Fruit fly (Drosophila melanogaster) whole organism, embryonic: ENCODE data around the gene CG13032.

Source experiments
- Antp ChIP-seq: fragments of 200-800 bp; sonication (Bioruptor generic); optimal IDR thresholded peaks from 3 replicates; lab custom pipeline; 2016; ENCODE audit warnings: missing biosample characterization, missing genetic modification characterization
- Atf-2 ChIP-seq: fragments of 200-800 bp; sonication (Bioruptor generic); optimal IDR thresholded peaks from 2 replicates; lab custom pipeline; 2016; ENCODE audit warnings: missing biosample characterization, missing genetic modification characterization
- CG11560 ChIP-seq: fragments of 200-800 bp; sonication (Bioruptor generic); IDR thresholded peaks from 3 replicates; pipeline ENCODE4 v1.3.6; 2022; ENCODE audit warnings: missing biosample characterization, missing genetic modification characterization
- CG11696 ChIP-seq: fragments of 200-800 bp; sonication (Bioruptor generic); IDR thresholded peaks from 2 replicates; pipeline ENCODE4 v1.3.6; 2022; ENCODE audit warnings: missing biosample characterization, missing genetic modification characterization
- CG12391 ChIP-seq: fragments of 200-800 bp; sonication (Bioruptor generic); optimal IDR thresholded peaks from 3 replicates; lab custom pipeline; 2018; ENCODE audit warnings: missing biosample characterization, mild to moderate bottlenecking, missing genetic modification characterization, moderate library complexity
- CG12659 ChIP-seq: fragments of 200-800 bp; sonication (Bioruptor generic); optimal IDR thresholded peaks from 3 replicates; lab custom pipeline; 2017; ENCODE audit warnings: mild to moderate bottlenecking, missing biosample characterization, missing genetic modification reagents, missing genetic modification characterization
- CG12769 ChIP-seq: fragments of 200-800 bp; sonication (Bioruptor generic); optimal IDR thresholded peaks from 2 replicates; lab custom pipeline; 2019; ENCODE audit warnings: missing biosample characterization, mild to moderate bottlenecking, missing genetic modification characterization, moderate library complexity
- CG13894 ChIP-seq: fragments of 200-800 bp; sonication (Bioruptor generic); optimal IDR thresholded peaks from 3 replicates; lab custom pipeline; 2018; ENCODE audit warnings: missing biosample characterization, mild to moderate bottlenecking, missing genetic modification characterization, moderate library complexity
- CG17385 ChIP-seq: fragments of 200-800 bp; sonication (Bioruptor generic); optimal IDR thresholded peaks from 3 replicates; lab custom pipeline; 2018; ENCODE audit warnings: missing biosample characterization, mild to moderate bottlenecking, missing genetic modification characterization
- CG17912 ChIP-seq: fragments of 200-800 bp; sonication (Bioruptor generic); optimal IDR thresholded peaks from 2 replicates; lab custom pipeline; 2018; ENCODE audit warnings: missing biosample characterization, mild to moderate bottlenecking, missing genetic modification characterization
- CG2199 ChIP-seq: fragments of 200-800 bp; sonication (Bioruptor generic); IDR thresholded peaks from 3 replicates; pipeline ENCODE4 v1.3.6; 2022; ENCODE audit warnings: missing biosample characterization, missing genetic modification characterization
- CG2678 ChIP-seq: fragments of 200-800 bp; sonication (Bioruptor generic); optimal IDR thresholded peaks from 3 replicates; lab custom pipeline; 2019; ENCODE audit warnings: missing biosample characterization, mild to moderate bottlenecking, missing genetic modification characterization, moderate library complexity
- CG3163 ChIP-seq: fragments of 200-800 bp; sonication (Bioruptor generic); optimal IDR thresholded peaks from 3 replicates; lab custom pipeline; 2016; ENCODE audit warnings: missing biosample characterization, missing genetic modification characterization
- CG32767 ChIP-seq: fragments of 200-800 bp; sonication (Bioruptor generic); IDR thresholded peaks from 2 replicates; pipeline ENCODE4 v1.3.6; 2022; ENCODE audit warnings: missing biosample characterization, missing genetic modification characterization
- CG4360 ChIP-seq: fragments of 200-800 bp; sonication (Bioruptor generic); IDR thresholded peaks from 2 replicates; pipeline ENCODE4 v1.3.6; 2022; ENCODE audit warnings: missing biosample characterization, missing genetic modification characterization
- CG4854 ChIP-seq: fragments of 200-800 bp; sonication (Bioruptor generic); optimal IDR thresholded peaks from 2 replicates; lab custom pipeline; 2016; ENCODE audit warnings: missing biosample characterization, missing genetic modification characterization, inconsistent platforms
- CG6654 ChIP-seq: fragments of 200-800 bp; sonication (Bioruptor generic); optimal IDR thresholded peaks from 2 replicates; lab custom pipeline; 2017; ENCODE audit warnings: missing biosample characterization, mild to moderate bottlenecking, missing genetic modification characterization
- CG7271 ChIP-seq: fragments of 200-800 bp; sonication (Bioruptor generic); optimal IDR thresholded peaks from 2 replicates; lab custom pipeline; 2018; ENCODE audit warnings: missing biosample characterization, mild to moderate bottlenecking, missing genetic modification characterization, moderate library complexity
- CG7357 ChIP-seq: fragments of 200-800 bp; sonication (Bioruptor generic); IDR thresholded peaks from 3 replicates; pipeline ENCODE4 v1.3.6; 2022; ENCODE audit warnings: missing biosample characterization, missing genetic modification characterization
- CG7745 ChIP-seq: fragments of 200-800 bp; sonication (Bioruptor generic); optimal IDR thresholded peaks from 2 replicates; lab custom pipeline; 2018; ENCODE audit warnings: missing biosample characterization, mild to moderate bottlenecking, missing genetic modification characterization, moderate library complexity
- CG7786 ChIP-seq: fragments of 200-800 bp; sonication (Bioruptor generic); optimal IDR thresholded peaks from 2 replicates; lab custom pipeline; 2016; ENCODE audit warnings: missing biosample characterization, missing genetic modification characterization
- CG8478 ChIP-seq: fragments of >200 bp; optimal IDR thresholded peaks from 2 replicates; lab custom pipeline; 2018
- CTCF ChIP-seq: fragments of 200-800 bp; sonication (Bioruptor generic); optimal IDR thresholded peaks from 2 replicates; lab custom pipeline; 2017; ENCODE audit warnings: missing biosample characterization, mild to moderate bottlenecking, missing genetic modification characterization, moderate library complexity
- Chrac-16 ChIP-seq: fragments of 200-800 bp; sonication (Bioruptor generic); optimal IDR thresholded peaks from 3 replicates; lab custom pipeline; 2016; ENCODE audit warnings: missing biosample characterization, missing genetic modification characterization
- Dad ChIP-seq: fragments of 200-800 bp; sonication (Bioruptor generic); optimal IDR thresholded peaks from 3 replicates; lab custom pipeline; 2016; ENCODE audit warnings: missing biosample characterization, missing genetic modification characterization
- Dip3 ChIP-seq: fragments of 200-800 bp; sonication (Bioruptor generic); optimal IDR thresholded peaks from 3 replicates; lab custom pipeline; 2016; ENCODE audit warnings: missing biosample characterization, missing genetic modification characterization
- Fer3 ChIP-seq: fragments of 200-800 bp; sonication (Bioruptor generic); optimal IDR thresholded peaks from 2 replicates; lab custom pipeline; 2018; ENCODE audit warnings: missing biosample characterization, mild to moderate bottlenecking, missing genetic modification characterization, moderate library complexity
- Gsc ChIP-seq: fragments of 200-800 bp; sonication (Bioruptor generic); IDR thresholded peaks from 2 replicates; pipeline ENCODE4 v1.3.6; 2022; ENCODE audit warnings: missing biosample characterization, missing genetic modification characterization
- Gug ChIP-seq: fragments of 200-800 bp; sonication (Bioruptor generic); IDR thresholded peaks from 4 replicates; pipeline ENCODE4 v1.3.6; 2022; ENCODE audit warnings: missing biosample characterization, missing genetic modification characterization
- H15 ChIP-seq: fragments of 200-800 bp; sonication (Bioruptor generic); IDR thresholded peaks from 3 replicates; pipeline ENCODE4 v1.3.6; 2022; ENCODE audit warnings: missing biosample characterization, missing genetic modification characterization
- H2.0 ChIP-seq: fragments of 200-800 bp; sonication (Bioruptor generic); IDR thresholded peaks from 2 replicates; pipeline ENCODE4 v1.3.6; 2022; ENCODE audit warnings: missing biosample characterization, missing genetic modification characterization
- Lim3 ChIP-seq: fragments of 200-800 bp; sonication (Bioruptor generic); IDR thresholded peaks from 2 replicates; pipeline ENCODE4 v1.3.6; 2022; ENCODE audit warnings: missing biosample characterization, missing genetic modification characterization
- Lpt ChIP-seq: fragments of >200 bp; optimal IDR thresholded peaks from 2 replicates; lab custom pipeline; 2018; ENCODE audit warnings: missing biosample characterization, missing genetic modification characterization
- NFAT ChIP-seq: fragments of 200-800 bp; sonication (Bioruptor generic); IDR thresholded peaks from 2 replicates; pipeline ENCODE4 v1.3.6; 2022; ENCODE audit warnings: missing biosample characterization, missing genetic modification characterization
- Opbp ChIP-seq: fragments of 200-800 bp; sonication (Bioruptor generic); IDR thresholded peaks from 3 replicates; pipeline ENCODE4 v1.3.6; 2022; ENCODE audit warnings: missing biosample characterization, missing genetic modification characterization; ENCODE audit not compliant: partially characterized antibody
- Vsx1 ChIP-seq: fragments of 200-800 bp; sonication (Bioruptor generic); optimal IDR thresholded peaks from 2 replicates; lab custom pipeline; 2017; ENCODE audit warnings: missing biosample characterization, mild to moderate bottlenecking, missing genetic modification characterization, missing genetic modification reagents
- dm ChIP-seq: fragments of 200-800 bp; sonication (Bioruptor generic); optimal IDR thresholded peaks from 3 replicates; lab custom pipeline; 2016; ENCODE audit warnings: missing biosample characterization, missing genetic modification characterization
- esg ChIP-seq: fragments of 200-800 bp; sonication (Bioruptor generic); conservative IDR thresholded peaks from 2 replicates; pipeline ENCODE4 v1.3.6; 2022; ENCODE audit warnings: missing biosample characterization, missing genetic modification characterization
- exex ChIP-seq: fragments of 200-800 bp; sonication (Bioruptor generic); optimal IDR thresholded peaks from 4 replicates; lab custom pipeline; 2018; ENCODE audit warnings: missing biosample characterization, mild to moderate bottlenecking, missing genetic modification characterization, moderate library complexity
- fd64A ChIP-seq: fragments of 200-800 bp; sonication (Bioruptor generic); optimal IDR thresholded peaks from 3 replicates; lab custom pipeline; 2018; ENCODE audit warnings: missing biosample characterization, mild to moderate bottlenecking, missing genetic modification characterization
- grn ChIP-seq: fragments of 200-800 bp; sonication (Bioruptor generic); optimal IDR thresholded peaks from 3 replicates; lab custom pipeline; 2017; ENCODE audit warnings: missing biosample characterization, missing genetic modification characterization
- hbn ChIP-seq: fragments of 200-800 bp; sonication (Bioruptor generic); IDR thresholded peaks from 2 replicates; pipeline ENCODE4 v1.3.6; 2022; ENCODE audit warnings: missing biosample characterization, missing genetic modification characterization; ENCODE audit not compliant: partially characterized antibody
- jigr1 ChIP-seq: fragments of 200-800 bp; sonication (Bioruptor generic); IDR thresholded peaks from 3 replicates; pipeline ENCODE4 v1.3.6; 2022; ENCODE audit warnings: missing biosample characterization, missing genetic modification characterization
- mirr ChIP-seq: fragments of 200-800 bp; sonication (Bioruptor generic); optimal IDR thresholded peaks from 3 replicates; lab custom pipeline; 2018; ENCODE audit warnings: missing biosample characterization, mild to moderate bottlenecking, missing genetic modification characterization
- phol ChIP-seq: fragments of 200-800 bp; sonication (Bioruptor generic); optimal IDR thresholded peaks from 3 replicates; lab custom pipeline; 2018; ENCODE audit warnings: missing biosample characterization, mild to moderate bottlenecking, missing genetic modification characterization, moderate library complexity
- pros ChIP-seq: fragments of 200-800 bp; sonication (Bioruptor generic); optimal IDR thresholded peaks from 3 replicates; lab custom pipeline; 2019; ENCODE audit warnings: missing biosample characterization, mild to moderate bottlenecking, missing genetic modification characterization, moderate library complexity
- shn ChIP-seq: fragments of 200-800 bp; sonication (Bioruptor generic); optimal IDR thresholded peaks from 3 replicates; lab custom pipeline; 2016; ENCODE audit warnings: missing biosample characterization, missing genetic modification characterization
- sna ChIP-seq: fragments of 200-800 bp; sonication (Bioruptor generic); IDR thresholded peaks from 2 replicates; pipeline ENCODE4 v1.3.6; 2022; ENCODE audit warnings: missing biosample characterization, missing genetic modification characterization; ENCODE audit not compliant: partially characterized antibody
- sqz ChIP-seq: fragments of 200-800 bp; sonication (Bioruptor generic); optimal IDR thresholded peaks from 3 replicates; lab custom pipeline; 2018; ENCODE audit warnings: missing biosample characterization, mild to moderate bottlenecking, missing genetic modification characterization
- stwl ChIP-seq: fragments of 200-800 bp; sonication (Bioruptor generic); optimal IDR thresholded peaks from 3 replicates; lab custom pipeline; 2018; ENCODE audit warnings: missing biosample characterization, mild to moderate bottlenecking, missing genetic modification characterization, moderate library complexity
- tin ChIP-seq: fragments of 200-800 bp; sonication (Bioruptor generic); optimal IDR thresholded peaks from 3 replicates; lab custom pipeline; 2016; ENCODE audit warnings: missing biosample characterization, missing genetic modification characterization
- z ChIP-seq: fragments of 200-800 bp; sonication (Bioruptor generic); IDR thresholded peaks from 3 replicates; pipeline ENCODE4 v1.3.6; 2022; ENCODE audit warnings: missing biosample characterization, missing genetic modification characterization

CG13032 gene

dm6 chr3L:16647578-16648113, 26.1 kb upstream of the CG13032 start, which contains the start of gene Abl (continued):
- peak; percentile 59 for TF ChIP-seq mirr (GFP tag; lab: Kevin White, UChicago)
- TF ChIP-seq Gug (GFP tag; lab: Robert Waterston, UW): no peak; the same call in 3 of the 4 replicates
- TF ChIP-seq Vsx1 (GFP tag; lab: Kevin White, UChicago): peak; percentile 22
- peak; percentile 43; the same call in 1 of the 2 replicates for TF ChIP-seq CG32767 (GFP tag; lab: Robert Waterston, UW)
- no peak for TF ChIP-seq Gsc (GFP tag; lab: Robert Waterston, UW)
- TF ChIP-seq Lpt (GFP tag; lab: Kevin White, UChicago): no peak
- TF ChIP-seq Dad (GFP tag; lab: Kevin White, UChicago): peak; percentile 87
- no peak for TF ChIP-seq CG11696 (GFP tag; lab: Robert Waterston, UW)
- no peak for TF ChIP-seq CG8478 (lab: Kevin White, UChicago)
- peak; percentile 76 for TF ChIP-seq Dip3 (GFP tag; lab: Kevin White, UChicago)
- TF ChIP-seq Antp (GFP tag; lab: Kevin White, UChicago): peak; percentile 78
- no peak for TF ChIP-seq pros (GFP tag; lab: Kevin White, UChicago)
- no peak; the same call in 2 of the 3 replicates for TF ChIP-seq H15
- peak; percentile 70; the same call in 2 of the 3 replicates for TF ChIP-seq CG11560 (tag; lab: Robert Waterston, UW)
- peak; percentile 68 for TF ChIP-seq shn (GFP tag; lab: Kevin White, UChicago)
- TF ChIP-seq Atf-2: peak; percentile 49
- TF ChIP-seq hbn (GFP tag; lab: Robert Waterston, UW): peak; percentile 82
- TF ChIP-seq CG13894 (tag; lab: Kevin White, UChicago): peak; percentile 91
- TF ChIP-seq grn: peak; percentile 79
- TF ChIP-seq CG3163 (GFP tag; lab: Kevin White, UChicago): peak; percentile 75
- no peak for TF ChIP-seq CG4360 (GFP tag; lab: Robert Waterston, UW)
- peak; percentile 80 for TF ChIP-seq phol
- peak; percentile 59; the same call in 1 of the 2 replicates for TF ChIP-seq NFAT (GFP tag; lab: Robert Waterston, UW)
- no peak for TF ChIP-seq esg
- no peak for TF ChIP-seq sqz (GFP tag; lab: Kevin White, UChicago)
- TF ChIP-seq exex (tag; lab: Kevin White, UChicago): peak; percentile 46
- no peak for TF ChIP-seq CG7357 (GFP tag; lab: Robert Waterston, UW)
- peak; percentile 62 for TF ChIP-seq Fer3 (tag; lab: Kevin White, UChicago)
- TF ChIP-seq CTCF (GFP tag; lab: Kevin White, UChicago): peak; percentile 61
- no peak for TF ChIP-seq H2.0 (GFP tag; lab: Robert Waterston, UW)
- peak; percentile 72; the same call in 1 of the 2 replicates for TF ChIP-seq sna (GFP tag; lab: Robert Waterston, UW)
- TF ChIP-seq CG7745 (tag; lab: Kevin White, UChicago): peak; percentile 79
- TF ChIP-seq CG17912 (GFP tag; lab: Kevin White, UChicago): peak; percentile 58
- TF ChIP-seq CG2678 (tag; lab: Kevin White, UChicago): peak; percentile 47
- peak; percentile 77 for TF ChIP-seq Opbp (GFP tag; lab: Robert Waterston, UW)
- peak; percentile 91 for TF ChIP-seq CG12659 (GFP tag; lab: Kevin White, UChicago)
- TF ChIP-seq tin (GFP tag; lab: Kevin White, UChicago): peak; percentile 62
- TF ChIP-seq CG2199 (GFP tag; lab: Robert Waterston, UW): peak; percentile 54; the same call in 1 of the 3 replicates
- TF ChIP-seq Chrac-16: peak; percentile 61
- peak; percentile 97 for TF ChIP-seq stwl (tag; lab: Kevin White, UChicago)
- peak; percentile 65 for TF ChIP-seq CG7786 (GFP tag; lab: Kevin White, UChicago)
- TF ChIP-seq z (GFP tag; lab: Robert Waterston, UW): no peak
- peak; percentile 36 for TF ChIP-seq fd64A
- peak; percentile 55 for TF ChIP-seq CG4854 (GFP tag; lab: Kevin White, UChicago)
- TF ChIP-seq CG17385 (GFP tag; lab: Kevin White, UChicago): no peak
- TF ChIP-seq CG12769: peak; percentile 83
- TF ChIP-seq CG6654 (GFP tag; lab: Kevin White, UChicago): no peak
- TF ChIP-seq CG12391 (tag; lab: Kevin White, UChicago): peak; percentile 77
- no peak for TF ChIP-seq CG7271 (tag; lab: Kevin White, UChicago)
- peak; percentile 55 for TF ChIP-seq dm (GFP tag; lab: Kevin White, UChicago)
- TF ChIP-seq jigr1 (GFP tag; lab: Robert Waterston, UW): no peak
- TF ChIP-seq Lim3: no peak
